Fruit fly (Drosophila melanogaster) whole organism, larva: ENCODE measurements around the gene CG12730.

Experiments
- noc ChIP-seq: fragments of 200-800 bp; sonication (Bioruptor generic); optimal IDR thresholded peaks from 3 replicates; lab custom pipeline; 2019; ENCODE audit warnings: missing biosample characterization, mild to moderate bottlenecking, missing genetic modification characterization, moderate library complexity

CG12730 gene

DNA sequence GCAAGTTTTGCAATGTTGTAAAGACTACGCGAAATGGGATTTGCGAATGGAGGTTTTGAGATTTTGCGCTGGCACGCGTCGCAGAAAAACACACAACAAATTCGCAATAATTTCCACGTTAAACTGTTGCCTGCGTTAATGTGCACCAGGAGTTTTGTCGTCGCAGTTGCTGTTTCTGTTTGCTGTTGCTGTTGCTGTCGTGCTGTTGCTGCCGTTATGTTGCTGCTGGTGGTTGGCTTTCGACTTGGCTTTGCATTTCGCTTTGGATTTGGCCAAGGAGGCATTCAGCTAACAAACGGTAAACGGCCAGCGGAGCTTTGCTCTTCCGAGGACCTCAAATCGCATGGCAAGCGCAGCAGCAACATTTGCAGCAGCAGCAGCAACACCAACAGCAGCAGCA is 43.7 kb downstream of the CG12730 start, which contains the start of gene Vsx2:
Gene Vsx2 (minus strand): TSS at position 101 of the 400 bp plus-strand sequence.
- TF ChIP-seq noc (tag; lab: Kevin White, UChicago) = no peak

DNA sequence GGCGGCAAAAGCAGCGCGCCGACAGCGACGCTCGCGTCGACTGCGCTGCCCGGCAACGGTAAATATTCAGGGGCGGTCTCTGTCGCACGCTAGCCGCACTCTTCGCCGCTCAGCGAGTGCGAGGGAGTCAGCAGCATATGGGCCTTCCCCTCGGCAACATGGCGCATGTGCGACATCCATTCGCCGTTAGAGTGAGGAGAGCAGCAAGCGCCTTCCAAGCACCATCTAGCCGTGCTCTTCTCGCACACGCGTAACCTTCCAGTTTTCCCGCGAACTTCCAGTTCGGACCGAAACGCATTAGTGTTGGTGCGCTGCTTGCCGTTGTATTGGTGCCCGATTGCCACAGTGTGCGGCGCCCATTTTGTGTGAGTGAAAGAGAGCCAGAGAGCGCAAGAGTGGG is 44.1 kb downstream of the CG12730 start:
- TF ChIP-seq noc (tag; lab: Kevin White, UChicago) = no peak

DNA sequence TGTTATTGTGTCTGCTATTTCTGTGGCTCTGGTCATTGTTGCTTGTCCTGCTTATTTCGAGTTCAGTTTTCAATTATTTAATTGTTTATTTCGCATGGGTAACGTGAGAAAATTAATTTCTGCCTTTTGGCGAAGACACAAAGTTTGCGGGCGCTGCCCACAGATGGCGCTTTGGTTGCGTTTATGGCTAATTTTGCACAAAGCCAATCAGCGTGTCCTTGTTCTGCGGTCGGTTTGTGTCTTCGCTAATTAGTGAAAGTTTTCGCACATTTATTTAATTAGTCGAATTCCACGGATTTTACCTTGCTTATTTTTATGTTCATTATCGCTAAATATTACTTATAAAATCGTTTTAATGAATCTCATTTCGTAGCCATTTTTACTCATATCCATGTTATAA is 47.0 kb downstream of the CG12730 start:
- TF ChIP-seq noc (tag; lab: Kevin White, UChicago) = no peak

DNA sequence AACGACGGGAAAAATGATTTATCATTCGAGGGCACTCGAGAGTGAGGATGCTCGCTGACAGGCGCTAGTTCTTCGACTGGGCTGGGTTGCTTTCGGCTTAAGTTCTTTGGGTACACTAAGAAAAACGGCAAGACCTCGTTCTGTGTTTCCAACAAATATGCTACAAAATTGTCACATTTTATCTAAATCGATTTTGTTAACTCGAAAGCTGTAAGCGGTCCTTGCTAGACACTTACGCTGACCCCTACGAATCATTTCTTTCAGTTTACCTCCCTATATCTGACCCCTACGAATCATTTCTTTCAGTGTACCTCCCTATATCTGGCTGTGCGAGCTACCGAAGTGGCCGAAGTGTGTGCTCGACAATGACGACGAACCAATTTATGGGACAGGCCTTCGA is 47.5 kb downstream of the CG12730 start:
- TF ChIP-seq noc (tag; lab: Kevin White, UChicago) = no peak
